Worm (Caenorhabditis elegans): Measurements from ENCODE around the gene C15H11.10.

C15H11.10 gene

DNA sequence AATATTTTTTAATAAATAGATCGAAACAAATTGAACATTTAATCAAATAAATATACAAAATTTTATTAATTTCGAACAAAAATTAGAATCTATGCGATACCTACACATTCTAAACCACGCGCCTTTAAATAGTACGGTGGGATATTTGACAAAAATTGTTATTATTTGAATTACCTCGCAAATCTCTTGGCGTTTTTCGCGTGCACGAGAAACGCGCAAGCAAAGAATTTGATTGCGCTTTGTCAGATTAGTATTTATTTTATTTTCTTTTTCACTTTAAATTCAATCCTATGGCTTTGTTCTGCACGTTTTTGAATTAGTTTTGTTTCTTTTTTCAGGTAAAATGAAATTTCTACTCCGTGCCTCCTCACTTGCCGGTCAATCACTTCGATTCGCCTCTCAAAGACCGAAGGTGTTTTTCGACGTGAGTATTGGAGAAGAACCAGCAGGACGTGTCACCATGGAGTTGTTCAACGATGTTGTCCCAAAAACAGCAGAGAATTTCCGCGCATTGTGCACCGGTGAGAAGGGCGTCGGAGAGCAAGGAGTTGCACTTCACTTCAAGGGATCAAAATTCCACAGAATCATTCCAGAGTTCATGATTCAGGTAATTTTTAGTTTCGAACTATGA is 36.1 kb upstream of the C15H11.10 start, which contains the start of gene cyn-1 (continued):
- TF ChIP-seq ceh-28 (tag; optimal IDR thresholded peaks at IDR 0.05) (no peak), unc-130 (GFP tag; optimal IDR thresholded peaks at IDR 0.05) (peak; percentile 41), ceh-82 (tag; optimal IDR thresholded peaks at IDR 0.05) (no peak), zip-11 (GFP tag; IDR thresholded peaks at IDR 0.05) (no peak), skn-1 (tag; optimal IDR thresholded peaks at IDR 0.05) (no peak), ztf-7 (tag; optimal IDR thresholded peaks at IDR 0.05) (peak; percentile 53), vab-7 (GFP tag; IDR thresholded peaks at IDR 0.05) (no peak), unc-62 (GFP tag; optimal IDR thresholded peaks at IDR 0.05 in 1 of 2) (no peak), unc-62 (tag; optimal IDR thresholded peaks at IDR 0.05) (no peak), lin-38 (GFP tag; IDR thresholded peaks at IDR 0.05) (peak; percentile 84), dve-1 (tag; optimal IDR thresholded peaks at IDR 0.05; ENCODE audit: insufficient read depth) (peak; percentile 85)

DNA sequence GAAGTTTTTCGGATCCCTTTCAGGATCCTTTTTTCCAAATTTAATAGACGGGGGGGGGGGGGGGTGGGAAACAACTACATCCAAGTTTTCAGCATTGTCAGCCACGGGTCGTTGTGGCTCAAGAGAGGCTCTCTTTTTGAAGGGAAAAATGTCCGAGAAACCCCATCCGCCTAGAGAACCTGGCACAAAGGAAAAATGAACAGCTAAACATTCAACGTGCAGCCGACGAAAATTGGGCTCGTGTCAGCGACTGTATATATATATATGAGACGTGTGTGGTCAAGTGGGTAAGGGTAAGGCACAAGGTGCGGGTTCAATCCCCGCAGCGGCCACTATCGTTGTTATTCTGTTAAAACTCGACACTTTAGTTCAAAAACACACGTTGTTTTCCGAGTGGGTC is 33.4 kb upstream of the C15H11.10 start, which contains the start of gene Y49A3A.4:
Gene Y49A3A.4 (minus strand): TSS at position 314 of the 400 bp plus-strand sequence.
- TF ChIP-seq dve-1 (tag; optimal IDR thresholded peaks at IDR 0.05; ENCODE audit: insufficient read depth) (peak; percentile 19), nhr-10 (tag; optimal IDR thresholded peaks at IDR 0.05) (no peak), set-16 (GFP tag; IDR thresholded peaks at IDR 0.05) (no peak), madf-9 (GFP tag; conservative IDR thresholded peaks at IDR 0.05) (no peak), ZK337.2 (GFP tag; IDR thresholded peaks at IDR 0.05) (no peak), F10B5.3 (tag; optimal IDR thresholded peaks at IDR 0.05) (no peak), skn-1 (tag; optimal IDR thresholded peaks at IDR 0.05) (no peak), tra-1 (GFP tag; IDR thresholded peaks at IDR 0.05) (no peak), dmd-9 (GFP tag; IDR thresholded peaks at IDR 0.05) (no peak), mes-2 (tag; optimal IDR thresholded peaks at IDR 0.05; ENCODE audit: poor library complexity, severe bottlenecking) (peak; percentile 39), snpc-4 (tag; optimal IDR thresholded peaks at IDR 0.05) (peak; percentile 70), lin-29 (GFP tag; IDR thresholded peaks at IDR 0.05) (no peak), Y5F2A.4 (GFP tag; optimal IDR thresholded peaks at IDR 0.05) (peak; percentile 0), dmd-6 (GFP tag; IDR thresholded peaks at IDR 0.05) (no peak), mdl-1 (tag; optimal IDR thresholded peaks at IDR 0.05) (no peak), hlh-30 (tag; optimal IDR thresholded peaks at IDR 0.05; ENCODE audit: insufficient read depth) (peak; percentile 35), jun-1 (tag; optimal IDR thresholded peaks at IDR 0.05) (no peak), nhr-48 (tag; optimal IDR thresholded peaks at IDR 0.05) (no peak), lin-39 (tag; optimal IDR thresholded peaks at IDR 0.05) (no peak), egl-43 (GFP tag; IDR thresholded peaks at IDR 0.05) (no peak), mep-1 (tag; optimal IDR thresholded peaks at IDR 0.05) (peak; percentile 21), F37D6.2 (tag; optimal IDR thresholded peaks at IDR 0.05) (no peak), arid-1 (GFP tag; conservative IDR thresholded peaks at IDR 0.05) (no peak), lin-13 (GFP tag; optimal IDR thresholded peaks at IDR 0.05) (no peak), ceh-62 (tag; optimal IDR thresholded peaks at IDR 0.05) (no peak), snpc-1.2 (GFP tag; IDR thresholded peaks at IDR 0.05) (no peak), nhr-28 (tag; optimal IDR thresholded peaks at IDR 0.05) (no peak), pha-4 (GFP tag; IDR thresholded peaks at IDR 0.05) (no peak), pha-4 (tag; optimal IDR thresholded peaks at IDR 0.05) (no peak), lin-1 (GFP tag; IDR thresholded peaks at IDR 0.05) (no peak), F49E8.2 (tag; optimal IDR thresholded peaks at IDR 0.05; ENCODE audit: borderline replicate concordance) (no peak), daf-16 (GFP tag; optimal IDR thresholded peaks at IDR 0.05) (no peak), daf-16 (tag; optimal IDR thresholded peaks at IDR 0.05) (peak; percentile 42), unc-130 (GFP tag; optimal IDR thresholded peaks at IDR 0.05) (no peak), zfp-3 (GFP tag; conservative IDR thresholded peaks at IDR 0.05) (no peak), F44E2.7 (GFP tag; IDR thresholded peaks at IDR 0.05) (no peak), mxl-2 (GFP tag; conservative IDR thresholded peaks at IDR 0.05) (no peak), T26A8.4 (GFP tag; IDR thresholded peaks at IDR 0.05) (peak; percentile 63), zip-11 (GFP tag; IDR thresholded peaks at IDR 0.05) (no peak), ceh-44 (GFP tag; IDR thresholded peaks at IDR 0.05) (no peak), nhr-6 (tag; optimal IDR thresholded peaks at IDR 0.05) (no peak), hmg-1.1 (GFP tag; IDR thresholded peaks at IDR 0.05) (no peak), ces-1 (GFP tag; optimal IDR thresholded peaks at IDR 0.05) (no peak)

Data from whole organism, L4 larva.